Fruit fly (Drosophila melanogaster) whole organism, pupa: ENCODE measurements around the gene CG6739.

Experiments
- CG10348 ChIP-seq: fragments of 200-800 bp; sonication (Bioruptor generic); IDR thresholded peaks from 2 replicates; pipeline ENCODE4 v1.3.6; 2022; ENCODE audit warnings: missing biosample characterization, missing genetic modification characterization
- CG12605 ChIP-seq: fragments of 200-800 bp; sonication (Bioruptor generic); IDR thresholded peaks from 2 replicates; pipeline ENCODE4 v1.3.6; 2022; ENCODE audit warnings: missing biosample characterization, missing genetic modification characterization
- CG13204 ChIP-seq: fragments of 200-800 bp; sonication (Bioruptor generic); optimal IDR thresholded peaks from 2 replicates; lab custom pipeline; 2018; ENCODE audit warnings: missing biosample characterization, mild to moderate bottlenecking, missing genetic modification characterization, moderate library complexity
- CG14655 ChIP-seq: fragments of 200-800 bp; sonication (Bioruptor generic); optimal IDR thresholded peaks from 3 replicates; lab custom pipeline; 2017; ENCODE audit warnings: mild to moderate bottlenecking, missing biosample characterization, missing genetic modification reagents, missing genetic modification characterization
- CG15710 ChIP-seq: fragments of 200-800 bp; sonication (Bioruptor generic); optimal IDR thresholded peaks from 2 replicates; lab custom pipeline; 2018; ENCODE audit warnings: missing biosample characterization, mild to moderate bottlenecking, missing genetic modification characterization, moderate library complexity
- CG17806 ChIP-seq: fragments of 200-800 bp; sonication (Bioruptor generic); optimal IDR thresholded peaks from 2 replicates; lab custom pipeline; 2018; ENCODE audit warnings: missing biosample characterization, mild to moderate bottlenecking, missing genetic modification characterization, moderate library complexity
- CG32121 ChIP-seq: fragments of 200-800 bp; sonication (Bioruptor generic); IDR thresholded peaks from 2 replicates; pipeline ENCODE4 v1.3.6; 2022; ENCODE audit warnings: missing biosample characterization, missing genetic modification characterization
- CG34367 ChIP-seq: fragments of 200-800 bp; sonication (Bioruptor generic); optimal IDR thresholded peaks from 2 replicates; lab custom pipeline; 2018; ENCODE audit warnings: missing biosample characterization, mild to moderate bottlenecking, missing genetic modification characterization
- CG4496 ChIP-seq: fragments of 200-800 bp; sonication (Bioruptor generic); IDR thresholded peaks from 3 replicates; pipeline ENCODE4 v1.3.6; 2022; ENCODE audit warnings: missing biosample characterization, missing genetic modification characterization
- CG8159 ChIP-seq: fragments of 200-800 bp; sonication (Bioruptor generic); optimal IDR thresholded peaks from 3 replicates; lab custom pipeline; 2018; ENCODE audit warnings: missing biosample characterization, mild to moderate bottlenecking, missing genetic modification characterization, moderate library complexity
- CG8301 ChIP-seq: fragments of 200-800 bp; sonication (Bioruptor generic); optimal IDR thresholded peaks from 2 replicates; lab custom pipeline; 2018; ENCODE audit warnings: missing biosample characterization, mild to moderate bottlenecking, missing genetic modification characterization
- CG9948 ChIP-seq: fragments of 200-800 bp; sonication (Bioruptor generic); optimal IDR thresholded peaks from 2 replicates; lab custom pipeline; 2018; ENCODE audit warnings: missing biosample characterization, mild to moderate bottlenecking, missing genetic modification characterization, moderate library complexity
- D1 ChIP-seq: fragments of 200-800 bp; sonication (Bioruptor generic); optimal IDR thresholded peaks from 2 replicates; lab custom pipeline; 2018; ENCODE audit warnings: missing biosample characterization, mild to moderate bottlenecking, missing genetic modification characterization, moderate library complexity
- EcR ChIP-seq: fragments of 200-800 bp; sonication (Bioruptor generic); optimal IDR thresholded peaks from 3 replicates; lab custom pipeline; 2019; ENCODE audit warnings: missing biosample characterization, missing genetic modification characterization, mild to moderate bottlenecking, moderate library complexity, missing genetic modification reagents
- Ets98B ChIP-seq: fragments of 200-800 bp; sonication (Bioruptor generic); IDR thresholded peaks from 2 replicates; pipeline ENCODE4 v1.3.6; 2022; ENCODE audit warnings: missing biosample characterization, missing genetic modification characterization
- Pif1A ChIP-seq: fragments of 200-800 bp; sonication (Bioruptor generic); optimal IDR thresholded peaks from 3 replicates; lab custom pipeline; 2016; ENCODE audit warnings: missing biosample characterization, missing genetic modification characterization
- Pif1B ChIP-seq: fragments of 200-800 bp; sonication (Bioruptor generic); optimal IDR thresholded peaks from 3 replicates; lab custom pipeline; 2016; ENCODE audit warnings: missing biosample characterization, missing genetic modification characterization
- Snoo ChIP-seq: fragments of 200-800 bp; sonication (Bioruptor generic); optimal IDR thresholded peaks from 3 replicates; lab custom pipeline; 2017; ENCODE audit warnings: missing biosample characterization, mild to moderate bottlenecking, missing genetic modification characterization, inconsistent platforms
- fd96Ca ChIP-seq: fragments of 200-800 bp; sonication (Bioruptor generic); IDR thresholded peaks from 3 replicates; pipeline ENCODE4 v1.3.6; 2022; ENCODE audit warnings: missing biosample characterization, missing genetic modification characterization
- gl ChIP-seq: fragments of 200-800 bp; sonication (Bioruptor generic); optimal IDR thresholded peaks from 2 replicates; lab custom pipeline; 2018; ENCODE audit warnings: missing biosample characterization, mild to moderate bottlenecking, missing genetic modification characterization
- rn ChIP-seq: fragments of 200-800 bp; sonication (Bioruptor generic); IDR thresholded peaks from 2 replicates; pipeline ENCODE4 v1.3.6; 2022; ENCODE audit warnings: missing biosample characterization, missing genetic modification characterization

The CG6739 gene

dm6 chr2L:7608083-7608482, at the start of gene CG6739:
Gene CG6739, plus strand, starts transcription at chr2L:7608389.
- TF ChIP-seq D1 (tag; lab: Kevin White, UChicago) (no peak), CG8301 (tag; lab: Kevin White, UChicago) (peak; percentile 55), Pif1A (peak; percentile 26), CG14655 (GFP tag; lab: Kevin White, UChicago) (peak; percentile 63), Ets98B (GFP tag; lab: Robert Waterston, UW) (peak; percentile 62; the same call in 1 of the 2 replicates), Snoo (tag; lab: Kevin White, UChicago) (peak; percentile 57), CG17806 (tag; lab: Kevin White, UChicago) (no peak), CG12605 (GFP tag; lab: Robert Waterston, UW) (0 out of 2 replicates have a peak, but pooled peaks have one; percentile 11), CG4496 (GFP tag; lab: Robert Waterston, UW) (peak; percentile 46; the same call in 1 of the 3 replicates), EcR (GFP tag; lab: Kevin White, UChicago) (no peak), CG32121 (GFP tag; lab: Robert Waterston, UW) (0 out of 2 replicates have a peak, but pooled peaks have one; percentile 13)

dm6 chr2L:7559532-7559931, 48.7 kb upstream of the CG6739 start:
- TF ChIP-seq fd96Ca (GFP tag; lab: Robert Waterston, UW) (peak; percentile 29; the same call in 1 of the 3 replicates), CG13204 (GFP tag; lab: Kevin White, UChicago) (no peak), Snoo (tag; lab: Kevin White, UChicago) (no peak), Pif1A (no peak), CG17806 (tag; lab: Kevin White, UChicago) (no peak), D1 (tag; lab: Kevin White, UChicago) (no peak), CG15710 (tag; lab: Kevin White, UChicago) (no peak), Pif1B (GFP tag; lab: Kevin White, UChicago) (no peak), CG8159 (tag; lab: Kevin White, UChicago) (no peak), CG10348 (GFP tag; lab: Robert Waterston, UW) (no peak), Ets98B (GFP tag; lab: Robert Waterston, UW) (peak; percentile 26; the same call in 1 of the 2 replicates), CG32121 (GFP tag; lab: Robert Waterston, UW) (peak; percentile 67), EcR (GFP tag; lab: Kevin White, UChicago) (no peak), CG12605 (GFP tag; lab: Robert Waterston, UW) (no peak; the same call in 1 of the 2 replicates), CG4496 (GFP tag; lab: Robert Waterston, UW) (peak; percentile 46; the same call in 2 of the 3 replicates), gl (tag; lab: Kevin White, UChicago) (no peak), rn (GFP tag; lab: Robert Waterston, UW) (peak; percentile 27; the same call in 1 of the 2 replicates), CG14655 (GFP tag; lab: Kevin White, UChicago) (no peak), CG34367 (no peak), CG9948 (tag; lab: Kevin White, UChicago) (no peak), CG8301 (tag; lab: Kevin White, UChicago) (no peak)

DNA sequence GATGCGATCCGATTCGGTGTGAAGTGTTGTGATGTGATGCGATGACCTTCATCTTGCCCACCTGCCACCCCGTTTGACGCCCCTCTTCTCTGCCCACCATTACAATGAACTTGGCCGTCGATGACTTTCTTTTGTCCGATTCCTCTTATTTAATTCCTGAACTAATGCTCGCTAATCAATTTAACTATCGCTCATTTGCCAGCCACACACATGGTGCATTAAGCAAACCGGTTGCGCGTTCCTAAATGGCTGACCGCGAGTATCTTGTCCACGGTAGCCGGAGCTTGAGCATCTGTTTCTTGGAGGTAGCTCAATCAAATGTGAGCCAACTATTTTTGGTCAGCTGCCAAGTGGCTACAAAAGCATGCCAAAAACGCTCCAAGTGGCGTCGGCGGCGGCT, 45.6 kb upstream of the CG6739 start:
- TF ChIP-seq CG17806 (tag; lab: Kevin White, UChicago) (no peak), CG34367 (no peak), Snoo (tag; lab: Kevin White, UChicago) (no peak), CG13204 (GFP tag; lab: Kevin White, UChicago) (no peak), CG8301 (tag; lab: Kevin White, UChicago) (no peak), CG10348 (GFP tag; lab: Robert Waterston, UW) (no peak), fd96Ca (GFP tag; lab: Robert Waterston, UW) (no peak), D1 (tag; lab: Kevin White, UChicago) (no peak), rn (GFP tag; lab: Robert Waterston, UW) (no peak), CG12605 (GFP tag; lab: Robert Waterston, UW) (no peak)

DNA sequence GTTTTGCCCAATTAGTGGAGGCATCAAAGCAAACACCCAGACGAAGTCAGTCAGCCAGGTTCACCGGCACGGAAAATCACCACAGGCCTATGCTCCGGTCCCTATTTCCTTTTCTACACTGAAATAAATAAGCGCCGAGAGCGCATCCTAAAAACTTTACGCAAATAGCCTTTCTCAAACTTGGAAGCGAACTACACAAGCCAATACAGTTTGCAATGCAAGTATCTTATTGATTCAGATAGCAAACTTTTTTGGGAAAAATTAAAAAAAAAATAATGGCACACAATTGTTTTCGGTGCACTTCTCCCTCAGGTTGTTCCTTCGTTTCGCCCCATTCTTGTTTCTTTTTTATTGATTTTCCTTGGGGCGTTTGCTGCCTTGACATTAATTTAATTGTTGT, 43.3 kb upstream of the CG6739 start:
- TF ChIP-seq Pif1B (GFP tag; lab: Kevin White, UChicago) (peak; percentile 18), rn (GFP tag; lab: Robert Waterston, UW) (no peak), CG14655 (GFP tag; lab: Kevin White, UChicago) (peak; percentile 39), CG34367 (peak; percentile 33), CG10348 (GFP tag; lab: Robert Waterston, UW) (no peak), fd96Ca (GFP tag; lab: Robert Waterston, UW) (peak; percentile 53; the same call in 1 of the 3 replicates), CG9948 (tag; lab: Kevin White, UChicago) (peak; percentile 52), CG8159 (tag; lab: Kevin White, UChicago) (peak; percentile 53), CG8301 (tag; lab: Kevin White, UChicago) (peak; percentile 10), CG13204 (GFP tag; lab: Kevin White, UChicago) (no peak), Pif1A (peak; percentile 56), gl (tag; lab: Kevin White, UChicago) (no peak), CG4496 (GFP tag; lab: Robert Waterston, UW) (peak; percentile 62), CG15710 (tag; lab: Kevin White, UChicago) (peak; percentile 24), EcR (GFP tag; lab: Kevin White, UChicago) (no peak), D1 (tag; lab: Kevin White, UChicago) (no peak), CG17806 (tag; lab: Kevin White, UChicago) (peak; percentile 36)

DNA sequence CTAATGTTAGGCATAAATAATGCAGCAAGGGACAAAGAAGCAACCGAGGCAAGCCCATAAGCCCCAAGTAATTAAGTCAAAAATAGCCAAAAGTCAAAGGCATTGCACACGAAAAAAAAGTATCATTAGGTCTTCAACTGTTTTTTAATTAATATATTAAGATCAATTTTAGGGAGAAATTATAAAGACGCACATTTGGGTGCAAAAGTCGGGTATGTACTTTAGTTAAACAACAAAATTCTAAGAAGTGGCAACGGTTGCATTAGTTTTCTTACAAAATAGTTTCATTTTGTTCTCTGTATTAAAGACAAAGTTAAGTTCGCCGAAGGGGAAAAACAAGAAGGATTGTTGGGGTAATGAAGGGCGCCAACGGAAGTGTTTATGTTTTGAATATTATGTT, 41.6 kb upstream of the CG6739 start:
- TF ChIP-seq EcR (GFP tag; lab: Kevin White, UChicago) (no peak), Snoo (tag; lab: Kevin White, UChicago) (no peak), CG17806 (tag; lab: Kevin White, UChicago) (no peak), Ets98B (GFP tag; lab: Robert Waterston, UW) (no peak)
